Fruit fly (Drosophila melanogaster) whole organism, embryonic: ENCODE data around the gene btv.

ENCODE experiments used
- Aef1 ChIP-seq: fragments of 200-800 bp; sonication (Bioruptor generic); IDR thresholded peaks from 3 replicates; pipeline ENCODE4 v1.3.6; 2022; ENCODE audit warnings: missing biosample characterization, missing genetic modification characterization
- CG10654 ChIP-seq: fragments of 200-800 bp; sonication (Bioruptor generic); optimal IDR thresholded peaks from 2 replicates; lab custom pipeline; 2016; ENCODE audit warnings: missing biosample characterization, missing genetic modification characterization
- CG11504 ChIP-seq: fragments of 200-800 bp; sonication (Bioruptor generic); optimal IDR thresholded peaks from 3 replicates; lab custom pipeline; 2019; ENCODE audit warnings: missing biosample characterization, mild to moderate bottlenecking, missing genetic modification characterization, moderate library complexity
- CG11723 ChIP-seq: fragments of 200-800 bp; sonication (Bioruptor generic); optimal IDR thresholded peaks from 2 replicates; lab custom pipeline; 2017; ENCODE audit warnings: missing biosample characterization, mild to moderate bottlenecking, missing genetic modification characterization
- CG13424 ChIP-seq: fragments of 200-800 bp; sonication (Bioruptor generic); optimal IDR thresholded peaks from 2 replicates; lab custom pipeline; 2019; ENCODE audit warnings: missing biosample characterization, mild to moderate bottlenecking, missing genetic modification characterization, moderate library complexity
- CG13894 ChIP-seq: fragments of 200-800 bp; sonication (Bioruptor generic); optimal IDR thresholded peaks from 3 replicates; lab custom pipeline; 2018; ENCODE audit warnings: missing biosample characterization, mild to moderate bottlenecking, missing genetic modification characterization, moderate library complexity
- CG1602 ChIP-seq: fragments of 200-800 bp; sonication (Bioruptor generic); optimal IDR thresholded peaks from 3 replicates; lab custom pipeline; 2016; ENCODE audit warnings: missing biosample characterization, missing genetic modification characterization
- CG16813 ChIP-seq: fragments of 200-800 bp; sonication (Bioruptor generic); IDR thresholded peaks from 3 replicates; pipeline ENCODE4 v1.3.6; 2022; ENCODE audit warnings: missing biosample characterization, missing genetic modification characterization; ENCODE audit not compliant: partially characterized antibody
- CG18476 ChIP-seq: fragments of 200-800 bp; sonication (Bioruptor generic); optimal IDR thresholded peaks from 2 replicates; lab custom pipeline; 2016; ENCODE audit warnings: missing biosample characterization, mild to moderate bottlenecking, missing genetic modification characterization
- CG2678 ChIP-seq: fragments of 200-800 bp; sonication (Bioruptor generic); optimal IDR thresholded peaks from 3 replicates; lab custom pipeline; 2019; ENCODE audit warnings: missing biosample characterization, mild to moderate bottlenecking, missing genetic modification characterization, moderate library complexity
- CG3995 ChIP-seq: fragments of 200-800 bp; sonication (Bioruptor generic); optimal IDR thresholded peaks from 3 replicates; lab custom pipeline; 2016; ENCODE audit warnings: missing biosample characterization, missing genetic modification characterization
- CG4617 ChIP-seq: fragments of 200-800 bp; sonication (Bioruptor generic); optimal IDR thresholded peaks from 3 replicates; lab custom pipeline; 2016; ENCODE audit warnings: missing biosample characterization, missing genetic modification characterization, borderline replicate concordance
- CG5180 ChIP-seq: fragments of 200-800 bp; sonication (Bioruptor generic); optimal IDR thresholded peaks from 3 replicates; lab custom pipeline; 2017; ENCODE audit warnings: missing biosample characterization, missing genetic modification characterization, mild to moderate bottlenecking, moderate library complexity, missing genetic modification reagents
- CG7357 ChIP-seq: fragments of 200-800 bp; sonication (Bioruptor generic); IDR thresholded peaks from 3 replicates; pipeline ENCODE4 v1.3.6; 2022; ENCODE audit warnings: missing biosample characterization, missing genetic modification characterization
- CG7786 ChIP-seq: fragments of 200-800 bp; sonication (Bioruptor generic); optimal IDR thresholded peaks from 2 replicates; lab custom pipeline; 2016; ENCODE audit warnings: missing biosample characterization, missing genetic modification characterization
- CG9609 ChIP-seq: fragments of 200-800 bp; sonication (Bioruptor generic); optimal IDR thresholded peaks from 3 replicates; lab custom pipeline; 2016; ENCODE audit warnings: missing biosample characterization, missing genetic modification characterization
- CG9727 ChIP-seq: fragments of 200-800 bp; sonication (Bioruptor generic); optimal IDR thresholded peaks from 3 replicates; lab custom pipeline; 2017; ENCODE audit warnings: missing biosample characterization, mild to moderate bottlenecking, missing genetic modification characterization
- CkIIα-i1 ChIP-seq: fragments of 200-800 bp; sonication (Bioruptor generic); IDR thresholded peaks from 2 replicates; pipeline ENCODE4 v1.3.6; 2022; ENCODE audit warnings: missing biosample characterization, missing genetic modification characterization
- Dll ChIP-seq: fragments of 200-800 bp; sonication (Bioruptor generic); IDR thresholded peaks from 4 replicates; pipeline ENCODE4 v1.3.6; 2022; ENCODE audit warnings: missing biosample characterization, missing genetic modification characterization; ENCODE audit not compliant: partially characterized antibody
- Lpt ChIP-seq: fragments of >200 bp; optimal IDR thresholded peaks from 2 replicates; lab custom pipeline; 2018; ENCODE audit warnings: missing biosample characterization, missing genetic modification characterization
- MESR4 ChIP-seq: fragments of 200-800 bp; sonication (Bioruptor generic); optimal IDR thresholded peaks from 2 replicates; lab custom pipeline; 2018; ENCODE audit warnings: missing biosample characterization, mild to moderate bottlenecking, missing genetic modification characterization, moderate library complexity
- NK7.1 ChIP-seq: fragments of 200-800 bp; sonication (Bioruptor generic); optimal IDR thresholded peaks from 3 replicates; lab custom pipeline; 2016; ENCODE audit warnings: missing biosample characterization, missing genetic modification characterization
- dan ChIP-seq: fragments of 200-800 bp; sonication (Bioruptor generic); IDR thresholded peaks from 2 replicates; pipeline ENCODE4 v1.3.6; 2022; ENCODE audit warnings: missing biosample characterization, missing genetic modification characterization
- ewg ChIP-seq: fragments of 200-800 bp; sonication (Bioruptor generic); optimal IDR thresholded peaks from 3 replicates; lab custom pipeline; 2017; ENCODE audit warnings: mild to moderate bottlenecking, missing biosample characterization, missing genetic modification reagents, missing genetic modification characterization
- fd64A ChIP-seq: fragments of 200-800 bp; sonication (Bioruptor generic); optimal IDR thresholded peaks from 3 replicates; lab custom pipeline; 2018; ENCODE audit warnings: missing biosample characterization, mild to moderate bottlenecking, missing genetic modification characterization
- ftz-f1 ChIP-seq: fragments of 200-800 bp; sonication (Bioruptor generic); optimal IDR thresholded peaks from 2 replicates; lab custom pipeline; 2016; ENCODE audit warnings: missing biosample characterization, missing genetic modification characterization
- lab ChIP-seq: fragments of 200-800 bp; sonication (Bioruptor generic); optimal IDR thresholded peaks from 3 replicates; lab custom pipeline; 2017; ENCODE audit warnings: missing biosample characterization, missing genetic modification characterization, mild to moderate bottlenecking, moderate library complexity, missing genetic modification reagents
- pita ChIP-seq: fragments of 200-800 bp; sonication (Bioruptor generic); optimal IDR thresholded peaks from 2 replicates; lab custom pipeline; 2017; ENCODE audit warnings: missing biosample characterization, mild to moderate bottlenecking, missing genetic modification characterization
- repo ChIP-seq: fragments of 200-800 bp; sonication (Bioruptor generic); optimal IDR thresholded peaks from 2 replicates; lab custom pipeline; 2016; ENCODE audit warnings: missing biosample characterization, missing genetic modification characterization
- run ChIP-seq: fragments of 200-800 bp; sonication (Bioruptor generic); optimal IDR thresholded peaks from 3 replicates; lab custom pipeline; 2018; ENCODE audit warnings: missing biosample characterization, mild to moderate bottlenecking, missing genetic modification characterization
- seq ChIP-seq: fragments of 200-800 bp; sonication (Bioruptor generic); IDR thresholded peaks from 2 replicates; pipeline ENCODE4 v1.3.6; 2022; ENCODE audit warnings: missing biosample characterization, missing genetic modification characterization
- shn ChIP-seq: fragments of 200-800 bp; sonication (Bioruptor generic); optimal IDR thresholded peaks from 3 replicates; lab custom pipeline; 2016; ENCODE audit warnings: missing biosample characterization, missing genetic modification characterization
- ssp ChIP-seq: fragments of 200-800 bp; sonication (Bioruptor generic); IDR thresholded peaks from 2 replicates; pipeline ENCODE4 v1.3.6; 2022; ENCODE audit warnings: missing biosample characterization, missing genetic modification characterization
- tll ChIP-seq, 2 experiments: fragments of 200-800 bp in 1 of 2; fragments of >200 bp in 1 of 2; sonication (Bioruptor generic) in 1 of 2; optimal IDR thresholded peaks; 2 replicates each; lab custom pipeline; 2017 to 2019; ENCODE audit warnings: missing biosample characterization in 2 of 2, missing genetic modification characterization in 2 of 2, mild to moderate bottlenecking in 1 of 2, moderate library complexity in 1 of 2
- tup ChIP-seq: fragments of 200-800 bp; sonication (Bioruptor generic); optimal IDR thresholded peaks from 2 replicates; lab custom pipeline; 2016; ENCODE audit warnings: missing biosample characterization, mild to moderate bottlenecking, missing genetic modification characterization, moderate library complexity
- zen2 ChIP-seq: fragments of 200-800 bp; sonication (Bioruptor generic); IDR thresholded peaks from 3 replicates; pipeline ENCODE4 v1.3.6; 2022; ENCODE audit warnings: missing biosample characterization, missing genetic modification characterization; ENCODE audit not compliant: partially characterized antibody

The btv gene

dm6 chr2L:18009672-18010071 is 27.4 kb upstream of the btv start:
- TF ChIP-seq CG9609 (GFP tag; lab: Kevin White, UChicago) (no peak), ewg (GFP tag; lab: Kevin White, UChicago) (peak; percentile 83), ftz-f1 (GFP tag; lab: Kevin White, UChicago) (no peak), CG5180 (GFP tag; lab: Kevin White, UChicago) (peak; percentile 96)

- TF ChIP-seq Aef1 (GFP tag; lab: Robert Waterston, UW) (no peak), CG11504 (no peak), CG4617 (GFP tag; lab: Kevin White, UChicago) (no peak), lab (GFP tag; lab: Kevin White, UChicago) (no peak), ssp (GFP tag; lab: Robert Waterston, UW) (no peak), tll (GFP tag; optimal IDR thresholded peaks at IDR 0.05; lab: Kevin White, UChicago) (no peak), zen2 (no peak), CG7786 (GFP tag; lab: Kevin White, UChicago) (no peak), Dll (GFP tag; lab: Robert Waterston, UW) (no peak), CG13424 (tag; lab: Kevin White, UChicago) (no peak), CG10654 (no peak), tup (GFP tag; lab: Kevin White, UChicago) (no peak), CG2678 (no peak), shn (no peak)
- TF ChIP-seq, all 482 proteins: peak for 0
Observed at dm6 chr2L:18008653-18009052, 26.4 kb upstream of the btv start, which contains the start of gene CG31740. Gene CG31740 (plus strand): TSS chr2L:18008953.

dm6 chr2L:18007635-18008034 is 25.4 kb upstream of the btv start, which contains the start of the genes CG42634 and CG42635:
Gene CG42634 (plus strand): TSS chr2L:18007935.
Gene CG42635 (plus strand): TSS chr2L:18007935.
- TF ChIP-seq CG16813 (GFP tag; lab: Robert Waterston, UW): no peak
- TF ChIP-seq fd64A (GFP tag; lab: Kevin White, UChicago): no peak
- TF ChIP-seq CG7357 (GFP tag; lab: Robert Waterston, UW): no peak
- TF ChIP-seq CG13894 (tag; lab: Kevin White, UChicago): no peak
- no peak for TF ChIP-seq CG9727
- TF ChIP-seq CG18476 (GFP tag; lab: Kevin White, UChicago): no peak
- no peak for TF ChIP-seq pita (GFP tag; lab: Kevin White, UChicago)
- TF ChIP-seq seq (GFP tag; lab: Robert Waterston, UW): no peak
- TF ChIP-seq repo (GFP tag; lab: Kevin White, UChicago): no peak
- no peak for TF ChIP-seq CG1602 (GFP tag; lab: Kevin White, UChicago)
- no peak for TF ChIP-seq dan
- TF ChIP-seq CG11723 (GFP tag; lab: Kevin White, UChicago): no peak
- no peak for TF ChIP-seq NK7.1 (GFP tag; lab: Kevin White, UChicago)
- no peak for TF ChIP-seq CG3995 (GFP tag; lab: Kevin White, UChicago)
- TF ChIP-seq CG9609 (GFP tag; lab: Kevin White, UChicago): no peak
- TF ChIP-seq Lpt: no peak
- no peak for TF ChIP-seq run
- TF ChIP-seq MESR4 (GFP tag; lab: Kevin White, UChicago): no peak

- TF ChIP-seq CG10654 (no peak), CkIIα-i1 (GFP tag; lab: Robert Waterston, UW) (no peak), seq (GFP tag; lab: Robert Waterston, UW) (no peak)
- TF ChIP-seq, all 482 proteins: peak for 0
Observed at dm6 chr2L:18007060-18007459, 24.8 kb upstream of the btv start, which contains the start of gene CG42659. Gene CG42659 (plus strand): TSS chr2L:18007360.
